Fruit fly (Drosophila melanogaster): ENCODE measurements around the gene CG9801.

DNA sequence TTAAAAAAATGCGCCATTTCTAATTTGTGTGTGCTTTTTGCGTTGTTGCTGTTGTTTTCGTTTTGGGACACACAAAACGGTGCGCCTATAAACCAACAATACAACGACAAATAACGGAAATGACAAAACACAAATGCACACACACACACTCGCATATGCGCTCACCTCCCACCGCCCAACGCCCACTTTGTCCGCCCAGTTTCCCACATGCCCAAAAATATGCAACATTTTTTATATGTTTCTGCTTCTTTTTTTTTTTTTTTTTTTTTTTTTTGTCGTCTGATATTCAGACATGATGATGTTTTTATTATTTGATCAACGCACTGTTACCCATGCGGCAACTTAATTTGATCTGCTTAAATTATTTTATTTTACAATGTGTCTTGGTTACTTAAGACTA is 40.3 kb downstream of the CG9801 start:
- TF ChIP-seq da (GFP tag; optimal IDR thresholded peaks at IDR 0.05) = no peak
- TF ChIP-seq stc (GFP tag; IDR thresholded peaks at IDR 0.05) = no peak
- 0 out of 2 replicates have a peak, but pooled peaks have one; percentile 22 for TF ChIP-seq ttk (GFP tag; IDR thresholded peaks at IDR 0.05)
- TF ChIP-seq ssp (GFP tag; IDR thresholded peaks at IDR 0.05) = no peak
- no peak for TF ChIP-seq CG16815 (GFP tag; optimal IDR thresholded peaks at IDR 0.05)
